Worm (Caenorhabditis elegans) whole organism, L2 larva: Measurements from ENCODE around the gene tbg-1.

Experiments
- Y55F3AM.14 ChIP-seq: fragments of 200-800 bp; sonication (Bioruptor generic); optimal IDR thresholded peaks from 2 replicates; lab custom pipeline; 2018; ENCODE audit warnings: mild to moderate bottlenecking, missing genetic modification characterization, missing compliant biosample characterization
- ama-1 ChIP-seq: fragments of 150-350 bp; optimal IDR thresholded peaks from 2 replicates; lab custom pipeline; 2018; ENCODE audit warnings: inconsistent platforms
- egl-27 ChIP-seq: sonication (generic microtip); optimal IDR thresholded peaks from 3 replicates; lab custom pipeline; 2017; ENCODE audit warnings: missing biosample characterization, missing genetic modification reagents, missing genetic modification characterization
- elt-3 ChIP-seq: sonication (generic microtip); optimal IDR thresholded peaks from 2 replicates; lab custom pipeline; 2017; ENCODE audit warnings: missing biosample characterization, missing genetic modification characterization
- lin-39 ChIP-seq: fragments of 150-350 bp; optimal IDR thresholded peaks from 2 replicates; lab custom pipeline; 2014; ENCODE audit warnings: missing biosample characterization, missing genetic modification reagents, missing genetic modification characterization
- lsy-2 ChIP-seq, 2 experiments: fragments of 150-350 bp in 1 of 2; sonication (generic microtip) in 1 of 2; optimal IDR thresholded peaks; 2 replicates each; lab custom pipeline; 2014 to 2017; ENCODE audit warnings: missing biosample characterization in 2 of 2, missing genetic modification characterization in 2 of 2
- mdl-1 ChIP-seq, 2 experiments: fragments of 150-350 bp in 1 of 2; sonication (generic microtip) in 1 of 2; optimal IDR thresholded peaks; 2 replicates each; lab custom pipeline; 2017; ENCODE audit warnings: missing biosample characterization in 2 of 2, missing genetic modification characterization in 2 of 2
- nhr-129 ChIP-seq: fragments of 150-350 bp; optimal IDR thresholded peaks from 2 replicates; lab custom pipeline; 2014; ENCODE audit warnings: missing biosample characterization, missing genetic modification characterization
- nhr-77 ChIP-seq: fragments of 150-350 bp; optimal IDR thresholded peaks from 2 replicates; lab custom pipeline; 2014; ENCODE audit warnings: missing biosample characterization, missing genetic modification characterization
- skn-1 ChIP-seq: sonication (generic microtip); optimal IDR thresholded peaks from 2 replicates; lab custom pipeline; 2017; ENCODE audit warnings: missing biosample characterization, missing genetic modification characterization
- snpc-4 ChIP-seq: fragments of 150-350 bp; optimal IDR thresholded peaks from 2 replicates; lab custom pipeline; 2014; ENCODE audit warnings: missing biosample characterization, missing genetic modification characterization
- unc-55 ChIP-seq: fragments of 150-350 bp; sonication (generic microtip); optimal IDR thresholded peaks from 3 replicates; lab custom pipeline; 2014; ENCODE audit warnings: missing biosample characterization, missing genetic modification reagents, missing genetic modification characterization
- unc-62 ChIP-seq: fragments of 150-350 bp; optimal IDR thresholded peaks from 2 replicates; lab custom pipeline; 2014; ENCODE audit warnings: missing biosample characterization, missing genetic modification reagents, missing genetic modification characterization
- ztf-11 ChIP-seq: sonication (generic microtip); optimal IDR thresholded peaks from 2 replicates; lab custom pipeline; 2017; ENCODE audit warnings: missing biosample characterization, missing genetic modification characterization

- TF ChIP-seq unc-55 (GFP tag; lab: Kevin White, UChicago) = no peak
- TF ChIP-seq nhr-129 (tag; lab: Kevin White, UChicago) = no peak
- TF ChIP-seq nhr-77 = no peak
- TF ChIP-seq lsy-2 (tag; optimal IDR thresholded peaks at IDR 0.05; lab: Kevin White, UChicago) = no peak
- no peak for TF ChIP-seq snpc-4 (tag; lab: Kevin White, UChicago)
- TF ChIP-seq elt-3 = no peak
- TF ChIP-seq ama-1 = no peak
- TF ChIP-seq Y55F3AM.14 (GFP tag; lab: Kevin White, UChicago) = no peak
- TF ChIP-seq ztf-11 (tag; lab: Kevin White, UChicago) = no peak
- no peak for TF ChIP-seq egl-27 (tag; lab: Kevin White, UChicago)
- no peak for TF ChIP-seq lin-39 (tag; lab: Kevin White, UChicago)
- no peak for TF ChIP-seq unc-62
- TF ChIP-seq mdl-1 (tag; optimal IDR thresholded peaks at IDR 0.05; lab: Kevin White, UChicago) = no peak
- TF ChIP-seq skn-1 (tag; lab: Kevin White, UChicago) = no peak
Measured at ce11 chrIII:9663943-9664342, 35.0 kb upstream of the tbg-1 start.
